Worm (Caenorhabditis elegans) whole organism, L2 larva: ENCODE data around the gene grl-18.
A peak's percentile ranks its signal among the peaks of the same experiment; 100 is the strongest.

Experiments
- C34F6.9 ChIP-seq: fragments of 150-350 bp; optimal IDR thresholded peaks from 2 replicates; lab custom pipeline; 2014; ENCODE audit warnings: missing biosample characterization, missing genetic modification characterization
- F13H6.1 ChIP-seq: sonication (generic microtip); optimal IDR thresholded peaks from 2 replicates; lab custom pipeline; 2016; ENCODE audit warnings: missing genetic modification characterization, missing compliant biosample characterization
- Y55F3AM.14 ChIP-seq: fragments of 200-800 bp; sonication (Bioruptor generic); optimal IDR thresholded peaks from 2 replicates; lab custom pipeline; 2018; ENCODE audit warnings: mild to moderate bottlenecking, missing genetic modification characterization, missing compliant biosample characterization
- ZK546.5 ChIP-seq: sonication (generic microtip); optimal IDR thresholded peaks from 2 replicates; lab custom pipeline; 2017; ENCODE audit warnings: missing biosample characterization, missing genetic modification characterization
- alr-1 ChIP-seq: fragments of 150-350 bp; optimal IDR thresholded peaks from 2 replicates; lab custom pipeline; 2014; ENCODE audit warnings: missing biosample characterization, missing genetic modification characterization
- aly-2 ChIP-seq: fragments of 150-350 bp; optimal IDR thresholded peaks from 2 replicates; lab custom pipeline; 2014; ENCODE audit warnings: missing biosample characterization, missing genetic modification characterization
- ama-1 ChIP-seq: fragments of 150-350 bp; optimal IDR thresholded peaks from 2 replicates; lab custom pipeline; 2018; ENCODE audit warnings: inconsistent platforms
- ceh-82 ChIP-seq: fragments of 150-350 bp; optimal IDR thresholded peaks from 2 replicates; lab custom pipeline; 2014; ENCODE audit warnings: missing biosample characterization, missing genetic modification characterization
- crh-2 ChIP-seq: sonication (generic microtip); optimal IDR thresholded peaks from 2 replicates; lab custom pipeline; 2017; ENCODE audit warnings: missing biosample characterization, missing genetic modification characterization
- dmd-4 ChIP-seq: sonication (generic microtip); optimal IDR thresholded peaks from 2 replicates; lab custom pipeline; 2017; ENCODE audit warnings: missing biosample characterization, missing genetic modification characterization
- egl-27 ChIP-seq: sonication (generic microtip); optimal IDR thresholded peaks from 3 replicates; lab custom pipeline; 2017; ENCODE audit warnings: missing biosample characterization, missing genetic modification reagents, missing genetic modification characterization
- elt-1 ChIP-seq: fragments of 150-350 bp; optimal IDR thresholded peaks from 2 replicates; lab custom pipeline; 2014; ENCODE audit warnings: missing biosample characterization, missing genetic modification characterization
- elt-3 ChIP-seq: sonication (generic microtip); optimal IDR thresholded peaks from 2 replicates; lab custom pipeline; 2017; ENCODE audit warnings: missing biosample characterization, missing genetic modification characterization
- gmeb-1 ChIP-seq: fragments of 150-350 bp; optimal IDR thresholded peaks from 2 replicates; lab custom pipeline; 2014; ENCODE audit warnings: missing biosample characterization, missing genetic modification characterization
- lin-13 ChIP-seq: fragments of 150-350 bp; optimal IDR thresholded peaks from 2 replicates; lab custom pipeline; 2014; ENCODE audit warnings: missing biosample characterization, missing genetic modification reagents, missing genetic modification characterization
- lin-39 ChIP-seq: fragments of 150-350 bp; optimal IDR thresholded peaks from 2 replicates; lab custom pipeline; 2014; ENCODE audit warnings: missing biosample characterization, missing genetic modification reagents, missing genetic modification characterization
- mab-5 ChIP-seq: fragments of 150-350 bp; optimal IDR thresholded peaks from 2 replicates; lab custom pipeline; 2014; ENCODE audit warnings: missing biosample characterization, missing genetic modification characterization
- mbf-1 ChIP-seq: sonication (generic microtip); optimal IDR thresholded peaks from 2 replicates; lab custom pipeline; 2017; ENCODE audit warnings: missing biosample characterization, missing genetic modification characterization
- mdl-1 ChIP-seq, 2 experiments: fragments of 150-350 bp in 1 of 2; sonication (generic microtip) in 1 of 2; optimal IDR thresholded peaks; 2 replicates each; lab custom pipeline; 2017; ENCODE audit warnings: missing biosample characterization in 2 of 2, missing genetic modification characterization in 2 of 2
- nhr-11 ChIP-seq: fragments of 150-350 bp; optimal IDR thresholded peaks from 2 replicates; lab custom pipeline; 2014; ENCODE audit warnings: missing biosample characterization, missing genetic modification characterization
- nhr-12 ChIP-seq: fragments of 150-350 bp; optimal IDR thresholded peaks from 2 replicates; lab custom pipeline; 2014; ENCODE audit warnings: missing biosample characterization, missing genetic modification characterization
- nhr-129 ChIP-seq: fragments of 150-350 bp; optimal IDR thresholded peaks from 2 replicates; lab custom pipeline; 2014; ENCODE audit warnings: missing biosample characterization, missing genetic modification characterization
- nhr-23 ChIP-seq: fragments of 150-350 bp; optimal IDR thresholded peaks from 2 replicates; lab custom pipeline; 2014; ENCODE audit warnings: missing biosample characterization, missing genetic modification reagents, missing genetic modification characterization
- nhr-237 ChIP-seq: fragments of 150-350 bp; optimal IDR thresholded peaks from 2 replicates; lab custom pipeline; 2014; ENCODE audit warnings: missing biosample characterization, missing genetic modification characterization
- nhr-25 ChIP-seq: fragments of 150-350 bp; sonication (generic microtip); optimal IDR thresholded peaks from 3 replicates; lab custom pipeline; 2014; ENCODE audit warnings: missing biosample characterization, missing genetic modification characterization
- nhr-77 ChIP-seq: fragments of 150-350 bp; optimal IDR thresholded peaks from 2 replicates; lab custom pipeline; 2014; ENCODE audit warnings: missing biosample characterization, missing genetic modification characterization
- peb-1 ChIP-seq: fragments of 150-350 bp; optimal IDR thresholded peaks from 2 replicates; lab custom pipeline; 2014; ENCODE audit warnings: missing biosample characterization, missing genetic modification characterization
- sem-4 ChIP-seq: fragments of 150-350 bp; optimal IDR thresholded peaks from 2 replicates; lab custom pipeline; 2014; ENCODE audit warnings: missing biosample characterization, missing genetic modification reagents, missing genetic modification characterization
- skn-1 ChIP-seq: sonication (generic microtip); optimal IDR thresholded peaks from 2 replicates; lab custom pipeline; 2017; ENCODE audit warnings: missing biosample characterization, missing genetic modification characterization
- sma-3 ChIP-seq: sonication (generic microtip); optimal IDR thresholded peaks from 2 replicates; lab custom pipeline; 2016; ENCODE audit warnings: missing genetic modification reagents, missing genetic modification characterization, missing compliant biosample characterization
- snpc-4 ChIP-seq: fragments of 150-350 bp; optimal IDR thresholded peaks from 2 replicates; lab custom pipeline; 2014; ENCODE audit warnings: missing biosample characterization, missing genetic modification characterization
- unc-39 ChIP-seq: fragments of 150-350 bp; optimal IDR thresholded peaks from 2 replicates; lab custom pipeline; 2014; ENCODE audit warnings: missing biosample characterization, missing genetic modification characterization
- unc-55 ChIP-seq: fragments of 150-350 bp; sonication (generic microtip); optimal IDR thresholded peaks from 3 replicates; lab custom pipeline; 2014; ENCODE audit warnings: missing biosample characterization, missing genetic modification reagents, missing genetic modification characterization
- unc-62 ChIP-seq: fragments of 150-350 bp; optimal IDR thresholded peaks from 2 replicates; lab custom pipeline; 2014; ENCODE audit warnings: missing biosample characterization, missing genetic modification reagents, missing genetic modification characterization
- zag-1 ChIP-seq: fragments of 150-350 bp; optimal IDR thresholded peaks from 2 replicates; lab custom pipeline; 2014; ENCODE audit warnings: missing biosample characterization, missing genetic modification characterization
- ztf-11 ChIP-seq: sonication (generic microtip); optimal IDR thresholded peaks from 2 replicates; lab custom pipeline; 2017; ENCODE audit warnings: missing biosample characterization, missing genetic modification characterization

grl-18 gene

DNA sequence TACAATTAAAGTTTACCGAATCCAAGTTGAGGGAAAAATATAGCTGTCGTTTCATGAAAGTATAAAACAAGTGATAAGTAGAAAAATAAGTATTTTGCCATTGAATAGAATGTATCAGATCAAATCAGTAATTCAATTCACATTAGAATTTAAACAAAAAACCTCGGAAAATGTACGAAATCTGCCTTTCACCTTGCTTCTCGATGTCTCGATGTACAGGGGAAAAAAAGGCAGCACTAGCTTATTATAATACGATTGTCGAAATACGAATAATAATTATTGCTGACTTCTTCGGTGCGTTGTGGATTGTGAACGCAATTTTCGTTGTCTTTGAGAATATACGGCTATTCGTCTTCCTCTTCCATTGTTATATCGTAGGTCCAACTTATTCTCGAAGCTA is at the start of gene grl-18:
Gene grl-18, minus strand, starts transcription at position 101 of the 400 bp plus-strand sequence.
- no peak for TF ChIP-seq nhr-12 (tag; lab: Kevin White, UChicago)
- TF ChIP-seq mab-5 (tag; lab: Kevin White, UChicago), result no peak
- no peak for TF ChIP-seq gmeb-1 (tag; lab: Kevin White, UChicago)
- no peak for TF ChIP-seq aly-2 (tag; lab: Kevin White, UChicago)
- TF ChIP-seq peb-1 (tag; lab: Kevin White, UChicago), result no peak
- TF ChIP-seq unc-62 (GFP tag; lab: Kevin White, UChicago), result no peak
- no peak for TF ChIP-seq mdl-1 (tag; optimal IDR thresholded peaks at IDR 0.05; lab: Kevin White, UChicago)

DNA sequence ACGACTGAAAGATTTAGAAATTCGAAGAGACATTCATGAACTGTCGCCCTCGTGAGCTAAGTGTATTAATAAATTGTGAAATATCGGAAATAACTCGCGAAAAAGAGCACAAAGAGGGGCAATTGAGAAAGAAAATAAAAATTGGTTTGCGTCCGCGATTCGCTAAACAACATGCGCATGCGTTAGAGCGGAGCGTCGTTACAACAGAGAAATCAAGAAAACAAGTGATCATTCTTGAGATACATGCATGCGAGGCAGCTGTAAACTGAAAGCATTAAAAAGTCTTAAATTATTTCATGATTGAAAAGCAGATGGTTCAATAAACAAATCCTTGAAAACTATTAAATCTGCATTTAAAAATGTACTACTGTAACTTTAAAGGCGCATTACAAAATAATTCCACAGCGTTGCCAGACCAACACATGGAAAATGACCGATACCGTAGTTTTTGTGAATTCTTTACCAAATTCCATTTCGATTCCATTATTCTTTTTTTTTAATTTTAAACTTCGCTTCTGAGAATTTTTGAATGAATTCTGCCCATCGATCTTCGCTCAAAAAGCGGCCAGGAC is 47.7 kb upstream of the grl-18 start, which contains the start of the genes cox-16 and syp-2:
Gene cox-16, minus strand, starts transcription at position 4 of the 572 bp plus-strand sequence.
Gene syp-2, plus strand, starts transcription at position 248 of the 572 bp plus-strand sequence.
- TF ChIP-seq nhr-23, result no peak
- peak; percentile 51 for TF ChIP-seq nhr-129
- no peak for TF ChIP-seq skn-1 (tag; lab: Kevin White, UChicago)
- TF ChIP-seq C34F6.9 (tag; lab: Kevin White, UChicago), result peak; percentile 43
- no peak for TF ChIP-seq snpc-4

DNA sequence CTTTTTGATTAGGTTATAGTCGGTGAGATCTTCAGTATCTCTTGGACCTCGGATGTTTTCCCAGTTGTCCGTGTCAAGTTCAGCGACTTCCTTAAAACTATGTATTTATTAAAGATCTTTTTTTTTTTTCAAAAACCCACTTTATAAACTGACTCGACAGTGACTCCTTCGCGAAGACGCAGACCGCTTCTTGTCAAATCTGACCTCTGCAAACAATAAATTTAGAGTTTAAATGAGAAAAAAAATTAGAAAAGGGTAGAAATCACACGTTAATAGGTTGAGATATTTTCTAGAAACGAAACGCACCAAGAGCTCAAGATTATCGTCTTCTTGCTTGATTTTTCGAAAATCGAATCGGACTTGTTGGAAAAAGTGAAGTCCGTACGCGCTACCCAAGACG is 47.1 kb upstream of the grl-18 start, which contains the start of gene C24G6.8:
Gene C24G6.8, minus strand, starts transcription at position 101 of the 400 bp plus-strand sequence.
- TF ChIP-seq mbf-1, result no peak
- no peak for TF ChIP-seq elt-1 (tag; lab: Kevin White, UChicago)
- TF ChIP-seq Y55F3AM.14, result no peak
- no peak for TF ChIP-seq dmd-4
- no peak for TF ChIP-seq ama-1 (lab: Kevin White, UChicago)
- TF ChIP-seq mdl-1 (tag; optimal IDR thresholded peaks at IDR 0.05; lab: Kevin White, UChicago), result no peak
- TF ChIP-seq aly-2 (tag; lab: Kevin White, UChicago), result no peak
- no peak for TF ChIP-seq nhr-77
- TF ChIP-seq egl-27 (tag; lab: Kevin White, UChicago), result no peak
- TF ChIP-seq snpc-4, result no peak
- TF ChIP-seq F13H6.1 (tag; lab: Kevin White, UChicago), result no peak
- TF ChIP-seq nhr-11 (tag; lab: Kevin White, UChicago), result no peak
- no peak for TF ChIP-seq gmeb-1 (tag; lab: Kevin White, UChicago)
- TF ChIP-seq sem-4 (tag; lab: Kevin White, UChicago), result no peak
- no peak for TF ChIP-seq alr-1 (tag; lab: Kevin White, UChicago)
- TF ChIP-seq nhr-129, result no peak
- no peak for TF ChIP-seq crh-2 (tag; lab: Kevin White, UChicago)
- TF ChIP-seq ceh-82, result no peak
- no peak for TF ChIP-seq lin-39 (tag; lab: Kevin White, UChicago)
- no peak for TF ChIP-seq ztf-11 (tag; lab: Kevin White, UChicago)

DNA sequence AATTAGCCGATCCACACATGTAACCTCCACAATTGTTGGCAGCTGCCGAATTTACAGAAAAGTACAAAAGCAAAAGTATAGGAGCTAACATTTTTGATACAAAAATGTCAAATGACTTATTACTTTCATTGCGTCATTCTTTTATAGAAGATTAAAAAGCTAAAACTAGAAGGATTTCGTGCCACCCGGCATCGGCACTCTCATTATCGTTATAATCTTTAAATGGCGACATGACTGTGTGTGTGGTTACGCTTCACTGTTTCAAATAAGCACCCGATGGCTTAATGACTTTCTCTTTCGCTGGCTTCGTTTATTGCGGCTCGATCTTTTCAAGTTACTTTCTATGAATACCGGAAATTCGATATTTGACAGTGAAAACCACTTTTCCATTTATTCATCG is 45.1 kb upstream of the grl-18 start, which contains the start of gene grl-1:
Gene grl-1, minus strand, starts transcription at position 101 of the 400 bp plus-strand sequence.
- TF ChIP-seq nhr-237 (tag; lab: Kevin White, UChicago) (no peak), peb-1 (tag; lab: Kevin White, UChicago) (no peak), sma-3 (GFP tag; lab: Kevin White, UChicago) (no peak), aly-2 (tag; lab: Kevin White, UChicago) (no peak), C34F6.9 (tag; lab: Kevin White, UChicago) (no peak), lin-13 (GFP tag; lab: Kevin White, UChicago) (no peak), gmeb-1 (tag; lab: Kevin White, UChicago) (no peak), nhr-25 (tag; lab: Kevin White, UChicago) (no peak), egl-27 (tag; lab: Kevin White, UChicago) (no peak), elt-3 (tag; lab: Kevin White, UChicago) (no peak), dmd-4 (no peak), ZK546.5 (tag; lab: Kevin White, UChicago) (no peak), unc-39 (tag; lab: Kevin White, UChicago) (no peak), alr-1 (tag; lab: Kevin White, UChicago) (no peak), ceh-82 (no peak), mdl-1 (tag; optimal IDR thresholded peaks at IDR 0.05; lab: Kevin White, UChicago) (no peak), snpc-4 (no peak), unc-55 (GFP tag; lab: Kevin White, UChicago) (no peak), nhr-77 (no peak), zag-1 (tag; lab: Kevin White, UChicago) (no peak)
